Worm (Caenorhabditis elegans) whole organism, L4 larva: ENCODE measurements around the gene srd-56.
A peak's percentile ranks its signal among the peaks of the same experiment; 100 is the strongest.

Experiments
- D1046.2 ChIP-seq: fragments of 200-800 bp; sonication (Bioruptor generic); IDR thresholded peaks from 2 replicates; pipeline ENCODE4 v1.3.6; 2022; ENCODE audit warnings: missing genetic modification characterization, missing compliant biosample characterization
- F10B5.3 ChIP-seq: sonication (generic microtip); optimal IDR thresholded peaks from 2 replicates; lab custom pipeline; 2016; ENCODE audit warnings: mild to moderate bottlenecking, missing genetic modification characterization, missing compliant biosample characterization
- F37D6.2 ChIP-seq: sonication (generic microtip); optimal IDR thresholded peaks from 2 replicates; lab custom pipeline; 2016; ENCODE audit warnings: mild to moderate bottlenecking, missing genetic modification characterization, missing compliant biosample characterization
- F49E8.2 ChIP-seq: sonication (generic microtip); optimal IDR thresholded peaks from 2 replicates; lab custom pipeline; 2016; ENCODE audit warnings: missing compliant biosample characterization, mild to moderate bottlenecking, missing genetic modification characterization, borderline replicate concordance
- T20F7.1 ChIP-seq: fragments of 200-800 bp; sonication (Bioruptor generic); optimal IDR thresholded peaks from 2 replicates; lab custom pipeline; 2018; ENCODE audit warnings: mild to moderate bottlenecking, missing genetic modification characterization, missing compliant biosample characterization
- Y105C5A.15 ChIP-seq: fragments of 200-800 bp; sonication (Bioruptor generic); IDR thresholded peaks from 2 replicates; pipeline ENCODE4 v1.3.6; 2022; ENCODE audit warnings: missing genetic modification characterization, missing compliant biosample characterization
- Y48G9A.11 ChIP-seq: fragments of 200-800 bp; sonication (Bioruptor generic); IDR thresholded peaks from 2 replicates; pipeline ENCODE4 v1.3.6; 2022; ENCODE audit warnings: missing genetic modification reagents, missing genetic modification characterization, missing compliant biosample characterization
- ZK337.2 ChIP-seq: fragments of 200-800 bp; sonication (Bioruptor generic); IDR thresholded peaks from 2 replicates; pipeline ENCODE4 v1.3.6; 2022; ENCODE audit warnings: missing genetic modification reagents, missing genetic modification characterization, missing compliant biosample characterization
- ama-1 ChIP-seq: fragments of 150-350 bp; optimal IDR thresholded peaks from 2 replicates; lab custom pipeline; 2014; ENCODE audit warnings: inconsistent platforms, mixed read lengths
- arid-1 ChIP-seq: fragments of 200-800 bp; sonication (Bioruptor generic); conservative IDR thresholded peaks from 2 replicates; pipeline ENCODE4 v1.3.6; 2022; ENCODE audit warnings: missing genetic modification reagents, missing genetic modification characterization, missing compliant biosample characterization
- ceh-62 ChIP-seq: sonication (generic microtip); optimal IDR thresholded peaks from 2 replicates; lab custom pipeline; 2017; ENCODE audit warnings: missing biosample characterization, missing genetic modification characterization
- daf-16 ChIP-seq, 3 experiments: sonication (generic microtip); optimal IDR thresholded peaks; 2 replicates each; lab custom pipeline; 2016 to 2017; ENCODE audit warnings: missing genetic modification characterization in 3 of 3, missing genetic modification reagents in 3 of 3, mild to moderate bottlenecking in 2 of 3, missing compliant biosample characterization in 2 of 3, missing biosample characterization in 1 of 3, moderate library complexity in 1 of 3
- dmd-6 ChIP-seq: fragments of 200-800 bp; sonication (Bioruptor generic); IDR thresholded peaks from 2 replicates; pipeline ENCODE4 v1.3.6; 2022; ENCODE audit warnings: missing genetic modification reagents, missing genetic modification characterization, missing compliant biosample characterization
- dmd-8 ChIP-seq: fragments of 200-800 bp; sonication (Bioruptor generic); IDR thresholded peaks from 2 replicates; pipeline ENCODE4 v1.3.6; 2022; ENCODE audit warnings: missing genetic modification characterization, missing compliant biosample characterization
- duxl-1 ChIP-seq: sonication (generic microtip); optimal IDR thresholded peaks from 2 replicates; lab custom pipeline; 2016; ENCODE audit warnings: mild to moderate bottlenecking, missing genetic modification characterization, moderate library complexity, missing compliant biosample characterization; ENCODE audit not compliant: poor library complexity
- dve-1 ChIP-seq: sonication (generic microtip); optimal IDR thresholded peaks from 2 replicates; lab custom pipeline; 2017; ENCODE audit warnings: antibody characterized with exemption, mild to moderate bottlenecking, missing genetic modification characterization, missing compliant biosample characterization; ENCODE audit not compliant: insufficient read depth
- egl-43 ChIP-seq: fragments of 200-800 bp; sonication (Bioruptor generic); IDR thresholded peaks from 2 replicates; pipeline ENCODE4 v1.3.6; 2022; ENCODE audit warnings: missing genetic modification reagents, missing genetic modification characterization, missing compliant biosample characterization
- hlh-11 ChIP-seq: fragments of 200-800 bp; sonication (Bioruptor generic); optimal IDR thresholded peaks from 2 replicates; lab custom pipeline; 2018; ENCODE audit warnings: mild to moderate bottlenecking, missing genetic modification characterization, missing compliant biosample characterization
- hlh-30 ChIP-seq: sonication (generic microtip); optimal IDR thresholded peaks from 2 replicates; lab custom pipeline; 2017; ENCODE audit warnings: antibody characterized with exemption, mild to moderate bottlenecking, missing genetic modification characterization, missing compliant biosample characterization; ENCODE audit not compliant: insufficient read depth
- hmg-1.1 ChIP-seq: fragments of 200-800 bp; sonication (Bioruptor generic); IDR thresholded peaks from 2 replicates; pipeline ENCODE4 v1.3.6; 2022; ENCODE audit warnings: missing genetic modification reagents, missing genetic modification characterization, missing compliant biosample characterization
- jun-1 ChIP-seq: fragments of 150-350 bp; optimal IDR thresholded peaks from 2 replicates; lab custom pipeline; 2014; ENCODE audit warnings: missing biosample characterization, missing genetic modification reagents, missing genetic modification characterization
- lim-7 ChIP-seq: fragments of 200-800 bp; sonication (Bioruptor generic); IDR thresholded peaks from 2 replicates; pipeline ENCODE4 v1.3.6; 2022; ENCODE audit warnings: missing genetic modification characterization, missing compliant biosample characterization
- lin-15B ChIP-seq: fragments of 150-350 bp; sonication (generic microtip); optimal IDR thresholded peaks from 3 replicates; lab custom pipeline; 2014; ENCODE audit warnings: missing biosample characterization, missing genetic modification characterization
- lsy-2 ChIP-seq, 2 experiments: fragments of 150-350 bp in 1 of 2; sonication (generic microtip) in 1 of 2; optimal IDR thresholded peaks; 2 replicates each; lab custom pipeline; 2014 to 2017; ENCODE audit warnings: missing biosample characterization in 2 of 2, missing genetic modification characterization in 2 of 2
- mdl-1 ChIP-seq, 2 experiments: fragments of 150-350 bp in 1 of 2; sonication (generic microtip) in 1 of 2; optimal IDR thresholded peaks; 2 replicates each; lab custom pipeline; 2014 to 2017; ENCODE audit warnings: missing biosample characterization in 2 of 2, missing genetic modification characterization in 2 of 2
- mep-1 ChIP-seq: fragments of 150-350 bp; sonication (generic microtip); optimal IDR thresholded peaks from 3 replicates; lab custom pipeline; 2014; ENCODE audit warnings: missing biosample characterization, missing genetic modification characterization
- mes-2 ChIP-seq: sonication (generic microtip); optimal IDR thresholded peaks from 2 replicates; lab custom pipeline; 2016; ENCODE audit warnings: missing genotype, mild to moderate bottlenecking, missing genetic modification characterization, missing compliant biosample characterization; ENCODE audit not compliant: poor library complexity, severe bottlenecking
- mxl-2 ChIP-seq: fragments of 200-800 bp; sonication (Bioruptor generic); conservative IDR thresholded peaks from 2 replicates; pipeline ENCODE4 v1.3.6; 2022; ENCODE audit warnings: missing genetic modification reagents, missing genetic modification characterization, missing compliant biosample characterization
- mxl-3 ChIP-seq: fragments of 200-800 bp; sonication (Bioruptor generic); optimal IDR thresholded peaks from 2 replicates; lab custom pipeline; 2018; ENCODE audit warnings: mild to moderate bottlenecking, missing genetic modification characterization, missing compliant biosample characterization
- nhr-102 ChIP-seq: sonication (generic microtip); optimal IDR thresholded peaks from 2 replicates; lab custom pipeline; 2016; ENCODE audit warnings: mild to moderate bottlenecking, missing genetic modification characterization, moderate library complexity, missing compliant biosample characterization
- nhr-237 ChIP-seq: sonication (generic microtip); optimal IDR thresholded peaks from 2 replicates; lab custom pipeline; 2017; ENCODE audit warnings: missing biosample characterization, missing genetic modification characterization
- nhr-28 ChIP-seq: fragments of 150-350 bp; optimal IDR thresholded peaks from 2 replicates; lab custom pipeline; 2014; ENCODE audit warnings: missing biosample characterization, missing genetic modification characterization
- nhr-48 ChIP-seq: sonication (generic microtip); optimal IDR thresholded peaks from 2 replicates; lab custom pipeline; 2016; ENCODE audit warnings: mild to moderate bottlenecking, missing genetic modification characterization, missing compliant biosample characterization
- nhr-77 ChIP-seq: fragments of 150-350 bp; optimal IDR thresholded peaks from 2 replicates; lab custom pipeline; 2014; ENCODE audit warnings: missing biosample characterization, missing genetic modification characterization
- pha-4 ChIP-seq, 2 experiments: fragments of 150-350 bp in 1 of 2; fragments of 200-800 bp in 1 of 2; sonication (Bioruptor generic) in 1 of 2; IDR thresholded peaks in 1 of 2; optimal IDR thresholded peaks in 1 of 2; 2 replicates each; pipeline versions ENCODE4 v1.3.6 to Lab custom; 2014 to 2022; ENCODE audit warnings: missing genetic modification characterization in 2 of 2, missing genetic modification reagents in 2 of 2, missing biosample characterization in 1 of 2, missing compliant biosample characterization in 1 of 2
- php-3 ChIP-seq: fragments of 200-800 bp; sonication (Bioruptor generic); IDR thresholded peaks from 2 replicates; pipeline ENCODE4 v1.3.6; 2022; ENCODE audit warnings: missing genetic modification reagents, missing genetic modification characterization, missing compliant biosample characterization
- pqm-1 ChIP-seq: sonication (generic microtip); optimal IDR thresholded peaks from 2 replicates; lab custom pipeline; 2017; ENCODE audit warnings: missing biosample characterization, missing genetic modification characterization
- set-16 ChIP-seq: fragments of 200-800 bp; sonication (Bioruptor generic); IDR thresholded peaks from 2 replicates; pipeline ENCODE4 v1.3.6; 2022; ENCODE audit warnings: missing genetic modification reagents, missing genetic modification characterization, missing compliant biosample characterization
- unc-62 ChIP-seq, 3 experiments: fragments of 150-350 bp in 1 of 3; sonication (generic microtip); optimal IDR thresholded peaks in 2 of 3; peaks in 1 of 3; 1 replicate in 1 of 3; 2 replicates in 2 of 3; lab custom pipeline; 2014 to 2017; ENCODE audit warnings: missing biosample characterization in 3 of 3, missing genetic modification characterization in 3 of 3, missing genetic modification reagents in 3 of 3, missing genotype in 1 of 3
- zip-2 ChIP-seq: fragments of 150-350 bp; optimal IDR thresholded peaks from 2 replicates; lab custom pipeline; 2014; ENCODE audit warnings: missing biosample characterization, missing genetic modification characterization

The srd-56 gene

DNA sequence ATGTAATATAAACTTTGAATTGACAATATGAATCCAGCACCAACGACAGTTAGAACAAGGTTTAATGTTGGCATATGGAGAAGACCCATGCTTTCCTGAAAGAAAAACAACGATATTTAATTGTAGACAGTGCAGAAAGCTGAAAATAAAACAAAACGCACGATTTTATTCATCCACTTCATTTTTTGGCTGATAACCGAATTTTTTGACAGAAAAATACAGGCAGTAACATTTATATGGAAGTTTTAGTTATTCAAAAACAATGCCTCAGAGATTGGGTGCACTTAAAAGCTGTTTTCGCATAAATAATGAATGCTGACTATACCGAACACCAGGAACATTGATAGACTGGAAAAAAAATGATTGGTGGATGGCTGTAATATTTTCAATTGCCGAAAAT is 37.3 kb downstream of the srd-56 start, which contains the start of gene mfsd-13.2:
Gene mfsd-13.2 (minus strand): TSS at position 101 of the 400 bp plus-strand sequence.
- TF ChIP-seq unc-62 (GFP tag; optimal IDR thresholded peaks at IDR 0.05 in 1 of 2; lab: Kevin White, UChicago) (peak in 1 of 2 experiments; percentile 76), unc-62 (tag; optimal IDR thresholded peaks at IDR 0.05; lab: Kevin White, UChicago) (no peak), F10B5.3 (tag; lab: Kevin White, UChicago) (no peak)

DNA sequence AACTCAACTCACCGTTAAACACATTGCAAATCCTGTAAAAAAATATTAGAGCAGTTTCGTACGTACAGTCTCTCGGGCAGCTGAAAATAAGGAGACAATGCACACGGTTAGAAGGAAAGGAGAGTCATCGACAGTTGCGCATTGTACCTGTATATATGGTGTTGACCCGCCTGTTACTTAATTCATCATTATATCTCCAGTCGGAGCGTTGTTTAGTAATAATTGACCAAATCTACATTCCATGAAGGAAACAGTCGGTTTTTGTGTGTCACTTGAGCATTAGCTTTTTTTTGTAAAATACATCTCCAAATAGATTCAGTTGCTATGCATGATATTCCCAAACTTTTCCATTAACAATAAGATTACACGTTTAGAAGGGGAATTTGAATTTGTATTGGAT is 41.5 kb downstream of the srd-56 start, which contains the start of gene C27H5.12:
Gene C27H5.12 (minus strand): TSS at position 101 of the 400 bp plus-strand sequence.
- TF ChIP-seq Y105C5A.15 (no peak), unc-62 (GFP tag; optimal IDR thresholded peaks at IDR 0.05 in 1 of 2; lab: Kevin White, UChicago) (peak in 1 of 2 experiments; percentile 30), unc-62 (tag; optimal IDR thresholded peaks at IDR 0.05; lab: Kevin White, UChicago) (no peak)

DNA sequence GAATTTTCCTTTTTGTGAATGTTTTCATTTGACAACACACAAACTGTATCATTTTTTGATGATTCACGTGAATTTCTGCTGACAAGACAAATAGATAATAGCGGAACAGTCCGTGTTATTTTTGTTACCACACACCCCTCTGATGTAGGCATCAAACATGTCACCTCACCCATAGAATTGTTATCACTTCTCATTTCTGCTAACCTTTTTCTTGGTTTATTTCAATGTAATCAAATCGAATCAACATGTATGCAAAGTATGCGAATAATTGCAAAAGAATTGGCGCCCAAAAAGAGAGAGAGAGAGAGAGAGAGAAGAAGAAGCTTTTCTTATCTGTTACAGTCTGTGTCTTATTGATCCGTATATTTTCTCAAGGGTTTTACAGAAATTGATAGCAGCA is 45.6 kb downstream of the srd-56 start:
- TF ChIP-seq arid-1 (GFP tag; lab: Robert Waterston, UW) (no peak), php-3 (GFP tag; lab: Robert Waterston, UW) (peak; percentile 68), hlh-11 (peak; percentile 75), T20F7.1 (GFP tag; lab: Kevin White, UChicago) (peak; percentile 11), mxl-2 (GFP tag; lab: Robert Waterston, UW) (peak; percentile 79; the same call in 1 of the 2 replicates), daf-16 (GFP tag; optimal IDR thresholded peaks at IDR 0.05; lab: Kevin White, UChicago) (no peak), daf-16 (tag; optimal IDR thresholded peaks at IDR 0.05; lab: Kevin White, UChicago) (peak; percentile 95), nhr-48 (tag; lab: Kevin White, UChicago) (peak; percentile 19), dve-1 (peak; percentile 57), unc-62 (GFP tag; optimal IDR thresholded peaks at IDR 0.05 in 1 of 2; lab: Kevin White, UChicago) (peak in 1 of 2 experiments; percentile 69), unc-62 (tag; optimal IDR thresholded peaks at IDR 0.05; lab: Kevin White, UChicago) (no peak), nhr-77 (tag; lab: Kevin White, UChicago) (peak; percentile 68), mxl-3 (GFP tag; lab: Kevin White, UChicago) (peak; percentile 33), mes-2 (tag; lab: Kevin White, UChicago) (no peak), lsy-2 (tag; optimal IDR thresholded peaks at IDR 0.05; lab: Kevin White, UChicago) (peak in 1 of 2 experiments; percentile 36), pha-4 (GFP tag; IDR thresholded peaks at IDR 0.05; lab: Robert Waterston, UW) (no peak), pha-4 (tag; optimal IDR thresholded peaks at IDR 0.05; lab: Kevin White, UChicago) (peak; percentile 42), dmd-8 (GFP tag; lab: Robert Waterston, UW) (no peak), set-16 (no peak), hlh-30 (tag; lab: Kevin White, UChicago) (peak; percentile 25), dmd-6 (GFP tag; lab: Robert Waterston, UW) (peak; percentile 78), mdl-1 (tag; optimal IDR thresholded peaks at IDR 0.05; lab: Kevin White, UChicago) (peak in 1 of 2 experiments; percentile 39), F49E8.2 (no peak), pqm-1 (tag; lab: Kevin White, UChicago) (peak; percentile 69), nhr-28 (tag; lab: Kevin White, UChicago) (peak; percentile 93)

DNA sequence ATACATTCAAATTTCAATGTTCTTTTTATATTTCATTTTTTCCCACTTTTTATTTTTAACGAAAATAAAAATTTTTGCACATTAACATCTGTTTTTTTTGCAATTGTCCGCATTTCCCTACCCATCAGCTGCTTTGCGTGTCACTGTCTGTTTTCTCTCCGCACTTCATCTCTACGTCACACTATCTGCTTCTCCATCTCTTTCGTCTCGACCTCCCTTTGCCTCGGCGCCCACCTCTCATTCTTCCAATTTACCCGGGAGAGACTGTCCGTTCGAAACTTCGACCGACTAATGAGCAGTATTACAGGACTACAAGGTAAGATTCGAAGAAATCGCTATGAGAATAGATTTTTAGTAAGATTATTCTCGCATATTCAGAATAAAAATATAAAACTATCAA is 47.6 kb downstream of the srd-56 start, which contains the start of gene C27H5.2:
Gene C27H5.2 (plus strand): TSS at position 190 of the 400 bp plus-strand sequence.
- TF ChIP-seq jun-1 (tag; lab: Kevin White, UChicago): no peak
- no peak for TF ChIP-seq ZK337.2
- TF ChIP-seq nhr-102: peak; percentile 20
- peak; percentile 7; the same call in 1 of the 2 replicates for TF ChIP-seq dmd-6 (GFP tag; lab: Robert Waterston, UW)
- no peak for TF ChIP-seq F37D6.2 (tag; lab: Kevin White, UChicago)
- TF ChIP-seq lin-15B (tag; lab: Kevin White, UChicago): no peak
- TF ChIP-seq mep-1 (tag; lab: Kevin White, UChicago): peak; percentile 29
- no peak for TF ChIP-seq nhr-237
- TF ChIP-seq D1046.2 (GFP tag; lab: Robert Waterston, UW): no peak
- no peak for TF ChIP-seq Y48G9A.11 (GFP tag; lab: Robert Waterston, UW)
- TF ChIP-seq hlh-11: peak; percentile 68
- TF ChIP-seq lim-7 (GFP tag; lab: Robert Waterston, UW): no peak
- peak; percentile 8 for TF ChIP-seq dve-1
- TF ChIP-seq ceh-62 (tag; lab: Kevin White, UChicago): no peak
- TF ChIP-seq duxl-1 (tag; lab: Kevin White, UChicago): no peak
- TF ChIP-seq nhr-28 (tag; lab: Kevin White, UChicago): peak; percentile 26
- TF ChIP-seq hmg-1.1 (GFP tag; lab: Robert Waterston, UW): 0 out of 2 replicates have a peak, but pooled peaks have one; percentile 18
- no peak for TF ChIP-seq egl-43 (GFP tag; lab: Robert Waterston, UW)
- TF ChIP-seq zip-2 (tag; lab: Kevin White, UChicago): no peak
- peak; percentile 8 for TF ChIP-seq hlh-30 (tag; lab: Kevin White, UChicago)
- peak; percentile 84 for TF ChIP-seq ama-1
- TF ChIP-seq mes-2 (tag; lab: Kevin White, UChicago): peak; percentile 47
